Worm (Caenorhabditis elegans): Measurements from ENCODE around the gene vps-50.

- TF ChIP-seq jun-1 (tag; optimal IDR thresholded peaks at IDR 0.05) (peak; percentile 94), lin-13 (GFP tag; optimal IDR thresholded peaks at IDR 0.05) (peak; percentile 93), aly-2 (tag; optimal IDR thresholded peaks at IDR 0.05) (peak; percentile 94), vab-15 (tag; optimal IDR thresholded peaks at IDR 0.05) (peak; percentile 29), unc-130 (tag; optimal IDR thresholded peaks at IDR 0.05) (peak; percentile 97), fos-1 (tag; optimal IDR thresholded peaks at IDR 0.05) (peak; percentile 94), nhr-237 (tag; optimal IDR thresholded peaks at IDR 0.05) (peak; percentile 81)
These were observed 20.1 kb upstream of the vps-50 start, which contains the start of the genes fbxb-85 and hex-3 for ce11 chrIII:10848858-10849257.

Measured in whole organism, L1 larva.